Worm (Caenorhabditis elegans) whole organism, L1 larva: ENCODE results near the gene tebp-1.
A peak's percentile ranks its signal among the peaks of the same experiment; 100 is the strongest.

Source experiments
- F16B12.6 ChIP-seq: fragments of 150-350 bp; optimal IDR thresholded peaks from 2 replicates; lab custom pipeline; 2014; ENCODE audit warnings: missing biosample characterization, missing genetic modification characterization
- Y116A8C.19 ChIP-seq: sonication (generic microtip); optimal IDR thresholded peaks from 2 replicates; lab custom pipeline; 2016; ENCODE audit warnings: missing compliant biosample characterization, missing genetic modification characterization, borderline replicate concordance
- alr-1 ChIP-seq: fragments of 200-800 bp; sonication (Bioruptor generic); optimal IDR thresholded peaks from 2 replicates; lab custom pipeline; 2018; ENCODE audit warnings: borderline replicate concordance, mild to moderate bottlenecking, missing genetic modification characterization, missing compliant biosample characterization
- aly-2 ChIP-seq: fragments of 150-350 bp; optimal IDR thresholded peaks from 2 replicates; lab custom pipeline; 2014; ENCODE audit warnings: missing biosample characterization, missing genetic modification characterization
- blmp-1 ChIP-seq: fragments of 150-350 bp; optimal IDR thresholded peaks from 2 replicates; lab custom pipeline; 2014; ENCODE audit warnings: missing biosample characterization, missing genetic modification characterization
- ceh-8 ChIP-seq: fragments of 200-800 bp; sonication (Bioruptor generic); optimal IDR thresholded peaks from 2 replicates; lab custom pipeline; 2018; ENCODE audit warnings: mild to moderate bottlenecking, missing genetic modification characterization, moderate library complexity, missing compliant biosample characterization
- ceh-82 ChIP-seq, 3 experiments: fragments of 150-350 bp in 1 of 3; sonication (generic microtip) in 2 of 3; optimal IDR thresholded peaks; 2 replicates each; lab custom pipeline; 2014 to 2017; ENCODE audit warnings: missing biosample characterization in 3 of 3, missing genetic modification characterization in 3 of 3
- ceh-88 ChIP-seq: fragments of 200-800 bp; sonication (Bioruptor generic); IDR thresholded peaks from 2 replicates; pipeline ENCODE4 v1.3.6; 2022; ENCODE audit warnings: missing genetic modification characterization, missing compliant biosample characterization
- ces-1 ChIP-seq: fragments of 150-350 bp; optimal IDR thresholded peaks from 2 replicates; lab custom pipeline; 2014; ENCODE audit warnings: missing biosample characterization, missing genetic modification reagents, missing genetic modification characterization
- dpl-1 ChIP-seq, 3 experiments: fragments of 150-350 bp in 2 of 3; sonication (generic microtip) in 1 of 3; optimal IDR thresholded peaks; 2 replicates each; lab custom pipeline; 2014 to 2017; ENCODE audit warnings: missing biosample characterization in 3 of 3, missing genetic modification characterization in 3 of 3, missing genetic modification reagents in 3 of 3
- efl-1 ChIP-seq, 4 experiments: fragments of 150-350 bp; optimal IDR thresholded peaks in 3 of 4; peaks in 1 of 4; 1 replicate in 1 of 4; 2 replicates in 3 of 4; lab custom pipeline; 2014; ENCODE audit warnings: missing biosample characterization in 2 of 4, missing genetic modification characterization in 2 of 4, missing genetic modification reagents in 2 of 4
- efl-3 ChIP-seq: fragments of 200-800 bp; sonication (Bioruptor generic); optimal IDR thresholded peaks from 2 replicates; lab custom pipeline; 2018; ENCODE audit warnings: mild to moderate bottlenecking, missing genetic modification characterization, missing compliant biosample characterization
- egl-13 ChIP-seq: sonication (generic microtip); optimal IDR thresholded peaks from 2 replicates; lab custom pipeline; 2016; ENCODE audit warnings: missing genotype, missing genetic modification reagents, missing genetic modification characterization, missing compliant biosample characterization
- fkh-4 ChIP-seq: sonication (generic microtip); optimal IDR thresholded peaks from 2 replicates; lab custom pipeline; 2016; ENCODE audit warnings: missing compliant biosample characterization, missing genetic modification characterization, borderline replicate concordance
- fkh-8 ChIP-seq: sonication (generic microtip); optimal IDR thresholded peaks from 2 replicates; lab custom pipeline; 2016; ENCODE audit warnings: mild to moderate bottlenecking, missing genetic modification characterization, missing compliant biosample characterization
- hlh-4 ChIP-seq: sonication (generic microtip); optimal IDR thresholded peaks from 2 replicates; lab custom pipeline; 2016; ENCODE audit warnings: mild to moderate bottlenecking, missing genetic modification characterization, missing compliant biosample characterization
- hpl-2 ChIP-seq: fragments of 150-350 bp; optimal IDR thresholded peaks from 2 replicates; lab custom pipeline; 2014; ENCODE audit warnings: missing biosample characterization, missing genetic modification reagents, missing genetic modification characterization
- isw-1 ChIP-seq: fragments of 200-800 bp; sonication (Bioruptor generic); IDR thresholded peaks from 2 replicates; pipeline ENCODE4 v1.3.6; 2022; ENCODE audit warnings: missing genetic modification characterization, missing compliant biosample characterization
- lin-13 ChIP-seq: fragments of 150-350 bp; optimal IDR thresholded peaks from 2 replicates; lab custom pipeline; 2014; ENCODE audit warnings: missing biosample characterization, missing genetic modification reagents, missing genetic modification characterization
- lir-3 ChIP-seq: sonication (generic microtip); optimal IDR thresholded peaks from 2 replicates; lab custom pipeline; 2016; ENCODE audit warnings: mild to moderate bottlenecking, missing genetic modification characterization, moderate library complexity, missing compliant biosample characterization; ENCODE audit not compliant: poor library complexity
- mep-1 ChIP-seq: fragments of 150-350 bp; optimal IDR thresholded peaks from 2 replicates; lab custom pipeline; 2014; ENCODE audit warnings: missing biosample characterization, missing genetic modification characterization
- nhr-28 ChIP-seq: fragments of 150-350 bp; optimal IDR thresholded peaks from 2 replicates; lab custom pipeline; 2014; ENCODE audit warnings: missing biosample characterization, missing genetic modification characterization
- nhr-47 ChIP-seq: sonication (generic microtip); optimal IDR thresholded peaks from 2 replicates; lab custom pipeline; 2016; ENCODE audit warnings: mild to moderate bottlenecking, missing genetic modification characterization, moderate library complexity, missing compliant biosample characterization
- nhr-84 ChIP-seq: sonication (generic microtip); optimal IDR thresholded peaks from 2 replicates; lab custom pipeline; 2017; ENCODE audit warnings: missing biosample characterization, missing genetic modification characterization
- rnt-1 ChIP-seq: sonication (generic microtip); optimal IDR thresholded peaks from 2 replicates; lab custom pipeline; 2016; ENCODE audit warnings: mild to moderate bottlenecking, missing genetic modification characterization, moderate library complexity, missing compliant biosample characterization
- snpc-4 ChIP-seq: fragments of 150-350 bp; optimal IDR thresholded peaks from 2 replicates; lab custom pipeline; 2014; ENCODE audit warnings: missing biosample characterization, missing genetic modification characterization
- swsn-7 ChIP-seq: sonication (generic microtip); optimal IDR thresholded peaks from 2 replicates; lab custom pipeline; 2016; ENCODE audit warnings: missing genetic modification characterization, missing compliant biosample characterization
- tlp-1 ChIP-seq: fragments of 150-350 bp; optimal IDR thresholded peaks from 2 replicates; lab custom pipeline; 2014; ENCODE audit warnings: missing biosample characterization, missing genetic modification characterization
- xbp-1 ChIP-seq: sonication (generic microtip); optimal IDR thresholded peaks from 2 replicates; lab custom pipeline; 2016; ENCODE audit warnings: missing genetic modification characterization, missing compliant biosample characterization
- ztf-11 ChIP-seq, 2 experiments: sonication (generic microtip); optimal IDR thresholded peaks; 2 replicates each; lab custom pipeline; 2016 to 2017; ENCODE audit warnings: missing genetic modification characterization in 2 of 2, missing biosample characterization in 1 of 2, missing compliant biosample characterization in 1 of 2
- ztf-4 ChIP-seq: fragments of 150-350 bp; optimal IDR thresholded peaks from 2 replicates; lab custom pipeline; 2014; ENCODE audit warnings: missing biosample characterization, missing genetic modification characterization

The tebp-1 gene

ce11 chrII:14361719-14362118, at the start of gene tebp-1:
Gene tebp-1 (plus strand): TSS chrII:14362019.
- TF ChIP-seq efl-1 (optimal IDR thresholded peaks at IDR 0.05; lab: Kevin White, UChicago) (no peak), efl-1 (GFP tag; optimal IDR thresholded peaks at IDR 0.05 in 1 of 2; lab: Kevin White, UChicago) (peak in 1 of 2 experiments; percentile 2), nhr-84 (tag; lab: Kevin White, UChicago) (no peak), xbp-1 (tag; lab: Kevin White, UChicago) (no peak)
- TF ChIP-seq, all 84 proteins: peak for 1

DNA sequence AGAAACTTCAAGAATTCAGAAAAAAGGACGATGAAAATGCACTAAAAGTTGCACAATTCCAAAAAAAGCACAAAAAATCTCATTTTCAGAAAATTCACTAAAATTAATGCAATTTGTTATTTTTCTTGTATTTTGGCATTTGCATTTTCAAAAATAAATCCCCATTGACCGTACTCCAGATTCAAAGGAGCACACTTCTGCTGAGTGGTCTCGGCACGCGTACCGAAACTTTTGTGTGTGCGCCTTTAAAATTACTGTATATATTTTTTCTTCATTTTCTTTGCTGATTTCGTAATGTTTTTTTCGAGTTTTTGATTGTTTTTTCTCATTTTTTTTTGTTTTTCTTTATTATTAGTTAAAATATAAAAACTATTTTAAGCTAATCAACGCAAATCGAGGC, 49.6 kb upstream of the tebp-1 start:
- TF ChIP-seq alr-1 (no peak), efl-1 (optimal IDR thresholded peaks at IDR 0.05; lab: Kevin White, UChicago) (no peak), efl-1 (GFP tag; optimal IDR thresholded peaks at IDR 0.05 in 1 of 2; lab: Kevin White, UChicago) (peak in 1 of 2 experiments; percentile 44), hpl-2 (no peak)

- TF ChIP-seq ztf-4 (tag; lab: Kevin White, UChicago) = no peak
- TF ChIP-seq swsn-7 = no peak
- no peak for TF ChIP-seq lir-3 (tag; lab: Kevin White, UChicago)
- no peak for TF ChIP-seq efl-3 (GFP tag; lab: Kevin White, UChicago)
- no peak for TF ChIP-seq rnt-1 (tag; lab: Kevin White, UChicago)
- TF ChIP-seq fkh-4 (tag; lab: Kevin White, UChicago) = no peak
- no peak for TF ChIP-seq dpl-1 (GFP tag; optimal IDR thresholded peaks at IDR 0.05; lab: Kevin White, UChicago)
- TF ChIP-seq blmp-1 (tag; lab: Kevin White, UChicago) = no peak
- no peak for TF ChIP-seq ceh-8 (GFP tag; lab: Kevin White, UChicago)
- no peak for TF ChIP-seq efl-1 (optimal IDR thresholded peaks at IDR 0.05; lab: Kevin White, UChicago)
- no peak for TF ChIP-seq efl-1 (GFP tag; optimal IDR thresholded peaks at IDR 0.05 in 1 of 2; lab: Kevin White, UChicago)
- no peak for TF ChIP-seq ces-1 (GFP tag; lab: Kevin White, UChicago)
- TF ChIP-seq fkh-8 (tag; lab: Kevin White, UChicago) = no peak
- TF ChIP-seq ceh-82 (tag; optimal IDR thresholded peaks at IDR 0.05; lab: Kevin White, UChicago) = no peak
- TF ChIP-seq mep-1 (tag; lab: Kevin White, UChicago) = no peak
- TF ChIP-seq ztf-11 (tag; optimal IDR thresholded peaks at IDR 0.05; lab: Kevin White, UChicago) = no peak
- no peak for TF ChIP-seq alr-1
- TF ChIP-seq snpc-4 (tag; lab: Kevin White, UChicago) = no peak
- TF ChIP-seq, all 84 proteins: peak for 0
Measured at ce11 chrII:14318027-14318426, 43.8 kb upstream of the tebp-1 start, which contains the start of gene Y54G11A.14. Gene Y54G11A.14 (plus strand): TSS chrII:14318158.

ce11 chrII:14319227-14319626, 42.6 kb upstream of the tebp-1 start:
- TF ChIP-seq hlh-4 (tag; lab: Kevin White, UChicago) = no peak
- TF ChIP-seq ceh-8 (GFP tag; lab: Kevin White, UChicago) = peak; percentile 48
- TF ChIP-seq, all 84 proteins: peak for 1

ce11 chrII:14321225-14321624, 40.6 kb upstream of the tebp-1 start:
- TF ChIP-seq ceh-8 (GFP tag; lab: Kevin White, UChicago) (peak; percentile 36), blmp-1 (tag; lab: Kevin White, UChicago) (no peak), egl-13 (tag; lab: Kevin White, UChicago) (no peak), ceh-88 (GFP tag; lab: Robert Waterston, UW) (no peak), nhr-28 (tag; lab: Kevin White, UChicago) (no peak), dpl-1 (GFP tag; optimal IDR thresholded peaks at IDR 0.05; lab: Kevin White, UChicago) (peak in 1 of 3 experiments; percentile 22), F16B12.6 (tag; lab: Kevin White, UChicago) (peak; percentile 16), nhr-47 (tag; lab: Kevin White, UChicago) (no peak), ces-1 (GFP tag; lab: Kevin White, UChicago) (no peak), isw-1 (GFP tag; lab: Robert Waterston, UW) (no peak), tlp-1 (tag; lab: Kevin White, UChicago) (no peak), ceh-82 (tag; optimal IDR thresholded peaks at IDR 0.05; lab: Kevin White, UChicago) (no peak), efl-3 (GFP tag; lab: Kevin White, UChicago) (no peak), efl-1 (optimal IDR thresholded peaks at IDR 0.05; lab: Kevin White, UChicago) (peak in 1 of 2 experiments; percentile 18), efl-1 (GFP tag; optimal IDR thresholded peaks at IDR 0.05 in 1 of 2; lab: Kevin White, UChicago) (peak in 1 of 2 experiments; percentile 18), lin-13 (GFP tag; lab: Kevin White, UChicago) (no peak), aly-2 (tag; lab: Kevin White, UChicago) (no peak), Y116A8C.19 (no peak)
